Worm (Caenorhabditis elegans): ENCODE results near the gene R03H10.5.

The R03H10.5 gene

DNA sequence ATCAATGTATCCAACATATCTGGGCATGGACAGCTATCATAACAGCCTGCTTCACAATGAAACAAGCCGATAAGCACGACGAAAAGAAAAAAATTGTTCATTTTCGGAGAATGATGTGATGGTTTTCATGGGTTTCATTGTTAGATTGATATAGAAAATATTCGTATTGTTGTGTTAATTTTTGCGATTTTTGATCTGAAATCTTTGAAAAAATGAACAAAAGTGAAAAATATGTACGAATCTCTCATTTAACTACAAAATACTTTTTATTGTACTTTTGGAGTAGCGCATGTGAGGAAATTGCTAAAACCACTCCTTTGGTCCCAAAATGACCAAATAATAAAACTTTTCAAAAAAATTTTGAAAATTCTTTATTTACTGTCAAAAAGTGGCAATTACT lies at the start of gene R03H10.5:
Gene R03H10.5, minus strand, starts transcription at position 101 of the 400 bp plus-strand sequence.
- no peak for TF ChIP-seq him-1 (tag; optimal IDR thresholded peaks at IDR 0.05)
- no peak for TF ChIP-seq dao-5 (tag; optimal IDR thresholded peaks at IDR 0.05)
- no peak for TF ChIP-seq W03F9.2 (tag; optimal IDR thresholded peaks at IDR 0.05)

DNA sequence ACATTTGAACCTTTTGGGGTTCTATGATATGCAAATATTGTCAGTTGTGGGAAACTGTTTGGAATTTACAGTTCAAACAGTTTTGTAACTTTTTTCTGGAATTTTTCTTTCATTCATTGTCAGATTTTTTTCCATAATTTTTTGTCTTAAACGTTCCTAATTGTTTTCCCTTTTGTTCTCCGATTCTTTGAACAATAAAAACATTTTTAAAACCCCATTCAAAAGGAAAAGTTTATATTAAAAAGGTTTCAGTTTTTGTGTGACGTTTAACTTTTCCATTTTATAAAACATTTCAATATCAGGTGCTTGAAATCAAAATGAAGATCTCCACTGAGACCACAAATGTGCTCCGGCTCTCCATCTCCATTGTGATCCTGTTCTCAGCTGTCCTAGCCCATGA lies 48.7 kb upstream of the R03H10.5 start, which contains the start of gene F31D5.1:
Gene F31D5.1, plus strand, starts transcription at position 301 of the 400 bp plus-strand sequence.
- TF ChIP-seq W03F9.2 (tag; optimal IDR thresholded peaks at IDR 0.05) (no peak), dao-5 (tag; optimal IDR thresholded peaks at IDR 0.05) (no peak), him-1 (tag; optimal IDR thresholded peaks at IDR 0.05) (no peak)

DNA sequence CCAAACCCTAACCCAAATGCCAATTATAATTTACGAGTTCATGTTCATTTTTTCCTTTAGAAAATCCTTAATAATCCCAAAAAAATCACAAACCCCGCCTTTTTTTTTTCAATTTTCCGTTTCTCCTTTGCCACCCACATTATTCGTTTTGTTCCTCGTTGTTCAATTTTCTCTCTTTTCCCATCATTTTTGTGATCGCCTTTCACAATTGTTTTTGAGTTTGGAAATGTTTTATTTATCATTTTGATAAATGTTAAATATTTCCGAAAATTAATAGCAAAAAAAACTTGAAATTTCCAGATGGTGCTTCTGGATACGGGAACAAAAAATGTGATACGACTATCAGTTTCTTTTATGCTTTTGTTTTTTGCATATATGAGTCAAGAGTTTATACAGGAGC lies 44.9 kb upstream of the R03H10.5 start, which contains the start of gene F31D5.2:
Gene F31D5.2, plus strand, starts transcription at position 301 of the 400 bp plus-strand sequence.
- TF ChIP-seq W03F9.2 (tag; optimal IDR thresholded peaks at IDR 0.05) (no peak), dao-5 (tag; optimal IDR thresholded peaks at IDR 0.05) (no peak), him-1 (tag; optimal IDR thresholded peaks at IDR 0.05) (no peak)

DNA sequence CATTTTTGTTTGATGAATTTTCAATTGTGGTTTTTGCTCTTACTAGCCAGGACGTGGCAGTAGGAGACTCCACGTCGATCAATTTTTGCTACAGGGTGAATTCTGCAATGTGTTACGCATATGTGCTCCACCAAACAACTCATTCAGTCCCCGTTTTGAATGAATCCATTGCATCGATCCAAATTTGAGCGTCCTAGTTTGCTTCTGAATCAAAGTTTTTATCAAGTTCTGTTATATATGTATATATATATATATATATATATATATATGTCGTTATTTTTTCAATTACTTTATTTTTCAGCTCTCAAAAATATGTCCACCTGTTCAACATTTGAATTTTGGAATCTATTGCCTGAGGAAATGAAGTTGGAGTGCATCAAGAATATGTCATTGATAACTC lies 40.7 kb upstream of the R03H10.5 start, which contains the start of gene F31D5.7:
Gene F31D5.7, plus strand, starts transcription at position 301 of the 400 bp plus-strand sequence.
- TF ChIP-seq W03F9.2 (tag; optimal IDR thresholded peaks at IDR 0.05) = no peak
- TF ChIP-seq dao-5 (tag; optimal IDR thresholded peaks at IDR 0.05) = no peak
- no peak for TF ChIP-seq him-1 (tag; optimal IDR thresholded peaks at IDR 0.05)

DNA sequence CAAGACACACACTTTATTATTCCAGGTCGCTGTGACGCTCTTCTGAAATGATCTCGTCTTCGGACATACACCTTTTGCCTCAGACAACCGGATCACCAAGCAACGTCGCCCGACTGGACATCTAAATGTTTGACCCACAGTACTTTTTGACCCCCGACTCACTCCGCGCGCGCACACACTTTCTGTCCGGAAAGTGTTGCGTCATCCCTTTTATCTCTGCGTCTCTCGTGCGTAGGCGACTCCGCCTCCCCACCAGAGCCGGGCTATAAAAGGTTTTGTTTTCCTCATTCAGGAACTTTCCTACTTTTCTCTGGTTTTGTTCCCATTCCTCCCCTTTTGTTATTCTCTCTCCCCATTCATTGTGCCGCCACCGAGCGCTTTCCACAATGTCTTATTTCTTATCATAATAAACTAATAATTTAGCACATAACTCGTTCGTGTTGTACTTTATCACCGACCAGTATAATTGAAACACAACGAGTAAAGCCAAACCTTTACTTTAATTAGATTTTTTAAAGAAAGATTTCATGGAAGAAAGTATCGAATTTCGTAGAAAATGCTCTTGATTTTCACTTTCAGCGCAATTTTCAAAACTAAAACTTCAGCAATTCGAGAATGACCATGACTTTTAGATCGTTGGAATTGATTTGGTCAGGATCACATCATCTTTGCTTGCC lies 38.8 kb upstream of the R03H10.5 start, which contains the start of gene F31D5.6:
Gene F31D5.6, plus strand, starts transcription at position 627 of the 677 bp plus-strand sequence.
- TF ChIP-seq W03F9.2 (tag; optimal IDR thresholded peaks at IDR 0.05) (no peak), him-1 (tag; optimal IDR thresholded peaks at IDR 0.05) (no peak), dao-5 (tag; optimal IDR thresholded peaks at IDR 0.05) (no peak)

DNA sequence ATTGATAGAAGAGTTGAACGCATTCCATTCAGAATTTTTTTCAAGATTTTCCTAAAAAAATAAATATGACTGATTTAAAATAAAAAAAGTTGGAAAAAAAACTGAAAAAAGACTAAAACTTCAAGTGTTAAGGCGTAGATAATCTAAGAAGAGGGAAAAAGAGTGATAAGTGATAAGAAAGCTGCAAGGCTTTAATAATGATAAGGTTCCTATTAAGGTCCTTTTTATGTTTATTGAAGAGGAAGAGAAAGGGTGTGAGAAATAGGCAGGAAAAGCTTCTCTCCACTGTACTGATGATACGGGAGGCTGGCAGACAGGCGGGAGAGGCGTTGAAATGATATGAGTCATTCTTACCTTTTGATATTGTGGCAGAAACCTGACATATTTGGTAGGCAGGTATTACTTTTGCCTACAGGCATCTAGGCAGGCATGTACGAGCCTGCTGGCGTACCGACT lies 33.3 kb upstream of the R03H10.5 start, which contains the start of gene mth-1:
Gene mth-1, minus strand, starts transcription at position 51 of the 456 bp plus-strand sequence.
- TF ChIP-seq W03F9.2 (tag; optimal IDR thresholded peaks at IDR 0.05) (no peak), dao-5 (tag; optimal IDR thresholded peaks at IDR 0.05) (no peak), him-1 (tag; optimal IDR thresholded peaks at IDR 0.05) (no peak)

DNA sequence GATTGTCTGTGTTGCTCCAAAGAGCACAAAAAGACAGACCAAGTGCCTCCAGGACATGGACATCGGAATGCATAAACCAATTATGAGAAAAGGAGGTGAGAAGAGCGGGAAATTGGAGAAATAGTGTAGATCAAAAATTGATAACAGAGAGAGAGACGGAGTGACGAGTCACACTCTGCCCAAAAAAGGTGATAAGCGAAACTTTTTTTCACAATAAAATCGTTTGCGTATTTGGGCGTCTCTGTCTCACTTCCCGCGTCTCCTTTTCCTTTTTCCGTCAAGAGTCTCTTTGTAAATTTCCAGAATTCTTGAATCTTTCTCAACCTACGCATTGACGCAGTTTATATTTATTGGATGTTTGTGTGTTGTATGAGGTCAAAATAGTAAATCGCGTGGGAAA lies 23.7 kb upstream of the R03H10.5 start, which contains the start of gene mth-2:
Gene mth-2, minus strand, starts transcription at position 188 of the 400 bp plus-strand sequence.
- TF ChIP-seq him-1 (tag; optimal IDR thresholded peaks at IDR 0.05) (no peak), dao-5 (tag; optimal IDR thresholded peaks at IDR 0.05) (no peak), W03F9.2 (tag; optimal IDR thresholded peaks at IDR 0.05) (no peak)

DNA sequence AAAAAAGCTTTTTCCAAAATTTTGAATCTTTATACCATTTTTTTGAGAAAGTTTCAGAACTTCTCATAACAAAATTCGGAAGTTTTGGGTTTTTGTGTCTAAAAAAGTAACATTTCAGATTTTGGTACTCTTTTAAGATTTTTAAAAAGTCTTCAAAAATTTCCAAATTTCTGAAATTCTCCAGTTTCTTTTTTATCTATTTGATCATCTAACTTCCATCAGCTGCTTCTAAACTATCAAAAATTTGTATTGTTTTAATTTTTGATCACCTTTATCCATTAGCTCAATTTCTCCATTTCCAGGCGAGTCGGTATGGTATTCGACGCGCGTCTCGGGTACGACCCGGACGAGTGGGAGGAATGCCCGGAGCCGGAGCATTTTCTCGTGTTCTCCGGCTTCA lies 16.0 kb upstream of the R03H10.5 start, which contains the start of gene cpna-1:
Gene cpna-1, plus strand, starts transcription at position 301 of the 400 bp plus-strand sequence.
- TF ChIP-seq him-1 (tag; optimal IDR thresholded peaks at IDR 0.05) (no peak), W03F9.2 (tag; optimal IDR thresholded peaks at IDR 0.05) (no peak), dao-5 (tag; optimal IDR thresholded peaks at IDR 0.05) (no peak)

DNA sequence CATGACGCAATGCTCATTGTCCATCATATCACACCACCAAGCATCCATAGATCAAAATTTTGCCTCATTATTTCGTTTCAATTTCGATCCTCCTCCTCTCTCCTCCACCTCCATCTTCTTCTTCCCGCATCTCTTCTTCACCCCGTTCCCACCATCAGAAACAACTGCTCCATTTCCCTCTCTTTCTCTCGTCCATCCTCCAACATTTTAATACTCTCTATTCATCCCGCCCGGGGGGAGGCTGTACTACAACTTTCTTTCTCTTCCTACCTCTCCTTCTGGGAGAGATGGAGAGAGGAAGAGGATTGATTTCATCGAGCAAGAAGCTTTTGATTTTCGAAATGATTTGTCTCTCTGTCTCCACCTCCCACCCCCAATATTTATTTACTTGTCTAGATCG lies 13.6 kb upstream of the R03H10.5 start:
- TF ChIP-seq dao-5 (tag; optimal IDR thresholded peaks at IDR 0.05) (no peak), W03F9.2 (tag; optimal IDR thresholded peaks at IDR 0.05) (no peak), him-1 (tag; optimal IDR thresholded peaks at IDR 0.05) (no peak)

DNA sequence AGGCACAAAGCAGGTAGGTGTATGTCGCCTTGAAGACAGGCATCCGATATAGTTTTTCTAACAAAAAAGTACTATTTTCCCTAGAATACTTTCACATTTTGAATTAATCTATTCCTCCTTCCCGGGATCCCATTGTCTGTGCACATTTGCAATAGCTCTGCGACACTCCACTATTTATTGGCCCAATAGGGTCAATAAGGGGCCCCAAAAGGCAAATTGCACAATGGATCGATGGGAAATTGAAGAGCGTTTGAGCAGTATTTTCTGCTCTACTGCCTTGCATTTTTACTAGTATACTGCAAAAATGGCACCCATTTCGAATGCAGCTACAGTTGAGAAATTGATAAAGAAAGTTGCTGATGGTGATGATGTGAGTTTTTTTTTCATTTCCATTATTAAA lies 12.0 kb upstream of the R03H10.5 start, which contains the start of gene R03H10.11:
Gene R03H10.11, plus strand, starts transcription at position 301 of the 400 bp plus-strand sequence.
- TF ChIP-seq him-1 (tag; optimal IDR thresholded peaks at IDR 0.05) (no peak), W03F9.2 (tag; optimal IDR thresholded peaks at IDR 0.05) (no peak), dao-5 (tag; optimal IDR thresholded peaks at IDR 0.05) (no peak)

DNA sequence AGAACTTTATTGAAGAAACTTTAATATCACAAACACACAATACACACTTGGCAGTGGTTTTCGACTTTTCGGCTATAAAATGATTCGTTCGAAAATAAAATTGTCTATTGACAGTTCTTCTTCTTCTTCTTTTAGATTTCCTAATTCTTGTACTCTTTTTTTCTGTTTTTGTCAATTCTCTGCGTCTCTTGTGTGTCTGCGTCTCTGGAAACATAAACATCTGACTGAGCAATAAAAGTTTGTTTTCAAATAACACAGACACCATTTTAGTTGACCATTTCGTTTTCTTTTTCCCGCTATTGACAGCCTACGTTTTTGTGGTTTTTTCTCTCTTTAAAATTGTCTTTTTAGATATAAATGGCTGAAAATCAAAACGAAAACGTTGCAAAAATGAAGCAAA lies 9.5 kb upstream of the R03H10.5 start, which contains the start of gene R03H10.1:
Gene R03H10.1, plus strand, starts transcription at position 352 of the 400 bp plus-strand sequence.
- no peak for TF ChIP-seq dao-5 (tag; optimal IDR thresholded peaks at IDR 0.05)
- no peak for TF ChIP-seq W03F9.2 (tag; optimal IDR thresholded peaks at IDR 0.05)
- no peak for TF ChIP-seq him-1 (tag; optimal IDR thresholded peaks at IDR 0.05)

DNA sequence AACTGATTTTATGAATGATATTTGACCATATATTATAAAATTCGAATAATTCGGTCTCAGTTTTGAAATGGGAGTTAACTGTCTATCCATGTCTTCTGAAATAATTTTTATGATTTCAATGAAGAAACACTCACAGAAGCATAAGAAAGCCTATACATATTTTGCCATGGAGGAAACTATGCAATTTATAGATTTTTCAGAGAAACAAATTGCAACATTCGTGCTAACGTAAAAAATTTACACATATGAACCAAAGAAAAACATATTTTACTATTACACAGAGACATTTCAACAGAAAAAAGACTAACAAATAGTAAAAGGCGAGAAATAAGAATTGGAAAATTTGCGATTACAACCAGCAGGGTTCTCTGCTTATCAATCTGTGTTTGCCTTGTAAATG lies 8.4 kb upstream of the R03H10.5 start, which contains the start of gene R03H10.7:
Gene R03H10.7, minus strand, starts transcription at position 101 of the 400 bp plus-strand sequence.
- TF ChIP-seq W03F9.2 (tag; optimal IDR thresholded peaks at IDR 0.05) (no peak), him-1 (tag; optimal IDR thresholded peaks at IDR 0.05) (no peak), dao-5 (tag; optimal IDR thresholded peaks at IDR 0.05) (no peak)

DNA sequence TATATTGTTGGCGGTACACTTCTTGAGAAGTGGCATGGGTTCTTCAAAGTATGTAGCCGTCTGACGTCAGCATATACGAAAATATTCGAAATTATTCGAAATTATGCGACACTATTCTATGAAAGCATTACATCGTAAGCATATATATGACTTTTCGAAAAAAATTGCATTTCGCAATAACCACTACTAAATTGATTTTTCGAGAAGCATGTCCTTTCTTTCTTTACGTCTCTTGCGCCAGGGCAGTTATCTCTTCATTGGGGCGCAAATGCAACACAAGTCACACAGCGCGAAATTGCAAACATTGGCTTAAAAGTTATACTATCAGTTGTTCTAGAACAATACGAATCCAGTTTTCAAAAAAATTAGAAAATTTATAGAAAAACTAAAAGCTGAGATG lies 3.4 kb upstream of the R03H10.5 start:
- TF ChIP-seq him-1 (tag; optimal IDR thresholded peaks at IDR 0.05) (no peak), W03F9.2 (tag; optimal IDR thresholded peaks at IDR 0.05) (no peak), dao-5 (tag; optimal IDR thresholded peaks at IDR 0.05) (no peak)

DNA sequence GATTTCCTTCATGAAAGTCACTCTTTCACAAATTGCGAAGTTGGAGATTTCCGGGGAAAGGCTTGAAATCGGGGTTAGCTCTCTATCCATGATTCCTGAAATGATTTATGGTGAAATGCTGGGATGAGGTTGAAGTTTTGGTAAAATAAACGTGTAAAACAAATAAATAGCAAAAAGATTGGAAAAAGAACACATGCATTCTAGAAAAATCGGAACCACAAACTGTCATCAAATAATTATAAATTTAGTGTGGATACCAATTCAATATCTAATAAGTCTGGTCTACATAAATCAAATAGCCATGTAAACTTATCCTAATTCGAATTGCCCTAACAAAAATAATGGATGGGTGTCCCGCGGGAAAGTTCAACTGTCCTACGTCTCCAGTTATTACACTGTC lies 3.0 kb upstream of the R03H10.5 start, which contains the start of gene R03H10.6:
Gene R03H10.6, minus strand, starts transcription at position 101 of the 400 bp plus-strand sequence.
- TF ChIP-seq W03F9.2 (tag; optimal IDR thresholded peaks at IDR 0.05) (no peak), him-1 (tag; optimal IDR thresholded peaks at IDR 0.05) (no peak), dao-5 (tag; optimal IDR thresholded peaks at IDR 0.05) (no peak)

All from whole organism, L4/young adult.